Fruit fly (Drosophila melanogaster) whole organism, adult: ENCODE data around the gene rt.

Experiments
- CG11617 ChIP-seq: fragments of 200-800 bp; sonication (Bioruptor generic); optimal IDR thresholded peaks from 2 replicates; lab custom pipeline; 2017; ENCODE audit warnings: mild to moderate bottlenecking, missing biosample characterization, missing genetic modification reagents, missing genetic modification characterization
- CG12768 ChIP-seq: fragments of 200-800 bp; sonication (Bioruptor generic); optimal IDR thresholded peaks from 2 replicates; lab custom pipeline; 2017; ENCODE audit warnings: missing biosample characterization, missing genetic modification characterization, mild to moderate bottlenecking, moderate library complexity, missing genetic modification reagents
- CG14711 ChIP-seq: fragments of 200-800 bp; sonication (Bioruptor generic); optimal IDR thresholded peaks from 2 replicates; lab custom pipeline; 2018; ENCODE audit warnings: missing biosample characterization, mild to moderate bottlenecking, missing genetic modification characterization, moderate library complexity
- CG1620 ChIP-seq: fragments of 200-800 bp; sonication (Bioruptor generic); optimal IDR thresholded peaks from 2 replicates; lab custom pipeline; 2016; ENCODE audit warnings: missing biosample characterization, missing genetic modification characterization
- CG33017 ChIP-seq: fragments of 200-800 bp; sonication (Bioruptor generic); optimal IDR thresholded peaks from 2 replicates; lab custom pipeline; 2018; ENCODE audit warnings: missing biosample characterization, mild to moderate bottlenecking, missing genetic modification characterization, moderate library complexity
- CG5204 ChIP-seq: fragments of 200-800 bp; sonication (Bioruptor generic); optimal IDR thresholded peaks from 2 replicates; lab custom pipeline; 2016; ENCODE audit warnings: missing biosample characterization, missing genetic modification characterization
- CG7045 ChIP-seq: fragments of 200-800 bp; sonication (Bioruptor generic); optimal IDR thresholded peaks from 2 replicates; lab custom pipeline; 2017; ENCODE audit warnings: missing biosample characterization, mild to moderate bottlenecking, missing genetic modification characterization
- CG7101 ChIP-seq: fragments of 200-800 bp; sonication (Bioruptor generic); optimal IDR thresholded peaks from 2 replicates; lab custom pipeline; 2018; ENCODE audit warnings: missing biosample characterization, mild to moderate bottlenecking, missing genetic modification characterization, moderate library complexity
- Clk ChIP-seq: fragments of 200-800 bp; sonication (Bioruptor generic); optimal IDR thresholded peaks from 2 replicates; lab custom pipeline; 2017; ENCODE audit warnings: missing biosample characterization, missing genetic modification characterization
- Crg-1 ChIP-seq: fragments of 200-800 bp; sonication (Bioruptor generic); optimal IDR thresholded peaks from 2 replicates; lab custom pipeline; 2016; ENCODE audit warnings: missing biosample characterization, missing genetic modification characterization
- Hr96 ChIP-seq: fragments of 200-800 bp; sonication (Bioruptor generic); optimal IDR thresholded peaks from 2 replicates; lab custom pipeline; 2016; ENCODE audit warnings: missing biosample characterization, missing genetic modification characterization
- Mnt ChIP-seq: fragments of 200-800 bp; sonication (Bioruptor generic); optimal IDR thresholded peaks from 2 replicates; lab custom pipeline; 2016; ENCODE audit warnings: missing biosample characterization, mild to moderate bottlenecking, missing genetic modification characterization
- bab1 ChIP-seq: fragments of 200-800 bp; sonication (Bioruptor generic); optimal IDR thresholded peaks from 3 replicates; lab custom pipeline; 2019; ENCODE audit warnings: missing biosample characterization, mild to moderate bottlenecking, missing genetic modification characterization, moderate library complexity
- cic ChIP-seq: fragments of 200-800 bp; sonication (Bioruptor generic); optimal IDR thresholded peaks from 2 replicates; lab custom pipeline; 2017; ENCODE audit warnings: missing biosample characterization, mild to moderate bottlenecking, missing genetic modification characterization, moderate library complexity
- cnc ChIP-seq, 2 experiments: fragments of >200 bp; optimal IDR thresholded peaks; 2 replicates each; lab custom pipeline; 2017
- kay ChIP-seq: fragments of 200-800 bp; sonication (Bioruptor generic); peaks from one replicate; lab custom pipeline; 2016; ENCODE audit warnings: missing biosample characterization, missing genetic modification characterization, borderline replicate concordance
- ovo ChIP-seq: fragments of 200-800 bp; sonication (Bioruptor generic); optimal IDR thresholded peaks from 2 replicates; lab custom pipeline; 2016; ENCODE audit warnings: missing biosample characterization, missing genetic modification characterization
- pad ChIP-seq: fragments of 200-800 bp; sonication (Bioruptor generic); optimal IDR thresholded peaks from 3 replicates; lab custom pipeline; 2017; ENCODE audit warnings: missing biosample characterization, missing genetic modification characterization, mild to moderate bottlenecking, moderate library complexity, missing genetic modification reagents
- tj ChIP-seq: fragments of 200-800 bp; sonication (Bioruptor generic); optimal IDR thresholded peaks from 3 replicates; lab custom pipeline; 2017; ENCODE audit warnings: missing biosample characterization, mild to moderate bottlenecking, missing genetic modification characterization, moderate library complexity
- toe ChIP-seq: fragments of 200-800 bp; sonication (Bioruptor generic); optimal IDR thresholded peaks from 2 replicates; lab custom pipeline; 2016; ENCODE audit warnings: missing biosample characterization, missing genetic modification characterization

Gene rt

DNA sequence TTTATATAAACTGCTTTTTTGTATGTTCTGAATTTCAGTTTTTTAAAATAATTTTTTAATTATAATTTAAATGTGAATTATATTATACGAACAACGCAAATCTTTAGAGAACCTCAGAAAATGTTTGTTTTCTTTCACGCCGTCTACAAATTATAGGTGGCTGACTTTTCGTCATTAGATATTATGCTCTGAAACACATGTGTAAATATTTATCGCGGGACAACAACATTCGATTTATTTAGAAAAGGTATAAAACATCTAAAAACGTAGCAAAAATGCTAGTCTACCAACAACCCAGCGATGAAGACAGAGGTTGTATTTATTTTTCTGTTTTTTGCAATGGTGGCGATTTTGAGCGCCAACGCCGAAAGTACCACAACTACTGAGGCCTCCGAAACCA, 22.3 kb upstream of the rt start, which contains the start of gene CG42832:
Gene CG42832, plus strand, starts transcription at position 301 of the 400 bp plus-strand sequence.
- TF ChIP-seq CG1620 (GFP tag; lab: Kevin White, UChicago) (no peak), Mnt (GFP tag; lab: Kevin White, UChicago) (no peak), CG11617 (no peak), toe (GFP tag; lab: Kevin White, UChicago) (no peak), CG5204 (GFP tag; lab: Kevin White, UChicago) (no peak), bab1 (GFP tag; lab: Kevin White, UChicago) (no peak), CG14711 (tag; lab: Kevin White, UChicago) (no peak), CG7101 (tag; lab: Kevin White, UChicago) (no peak), cnc (optimal IDR thresholded peaks at IDR 0.05; lab: Kevin White, UChicago) (no peak), ovo (no peak), tj (GFP tag; lab: Kevin White, UChicago) (no peak), Crg-1 (GFP tag; lab: Kevin White, UChicago) (no peak), CG12768 (no peak)

DNA sequence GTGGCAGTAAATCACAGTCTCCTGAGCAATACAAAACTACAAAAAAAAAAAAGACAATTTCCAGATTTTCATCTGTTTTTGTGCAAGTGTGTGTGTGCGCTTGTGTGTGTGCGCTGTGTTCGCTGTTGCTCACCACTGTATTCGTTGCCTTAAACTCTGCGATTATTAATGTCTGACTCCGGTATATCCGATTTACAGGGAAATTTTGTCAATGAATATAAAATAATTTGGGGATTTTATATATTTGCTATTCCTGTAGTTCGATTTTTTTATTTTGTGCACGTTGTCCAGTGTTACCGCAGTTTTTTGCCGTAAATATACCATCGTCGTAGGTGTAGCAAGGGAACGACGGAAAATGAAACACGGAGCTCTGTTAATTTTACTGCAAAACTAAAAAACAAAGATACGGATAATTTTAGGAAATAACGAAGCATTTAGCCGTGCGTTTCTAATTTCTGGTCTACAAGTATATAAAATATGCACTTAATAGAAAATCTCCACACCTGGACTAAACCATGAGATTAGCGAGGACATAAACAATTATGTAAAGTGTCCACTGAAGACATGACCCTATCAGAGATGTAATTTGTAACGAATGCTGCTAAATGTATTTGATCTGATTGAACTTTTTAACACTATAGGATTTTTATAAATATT, 21.7 kb upstream of the rt start, which contains the start of gene Duba:
Gene Duba, minus strand, starts transcription at position 313 of the 657 bp plus-strand sequence.
- TF ChIP-seq Mnt (GFP tag; lab: Kevin White, UChicago) = peak; percentile 44
- no peak for TF ChIP-seq bab1 (GFP tag; lab: Kevin White, UChicago)
- TF ChIP-seq CG11617 = no peak
- TF ChIP-seq CG12768 = no peak
- peak; percentile 23 for TF ChIP-seq CG5204 (GFP tag; lab: Kevin White, UChicago)
- TF ChIP-seq ovo = no peak

DNA sequence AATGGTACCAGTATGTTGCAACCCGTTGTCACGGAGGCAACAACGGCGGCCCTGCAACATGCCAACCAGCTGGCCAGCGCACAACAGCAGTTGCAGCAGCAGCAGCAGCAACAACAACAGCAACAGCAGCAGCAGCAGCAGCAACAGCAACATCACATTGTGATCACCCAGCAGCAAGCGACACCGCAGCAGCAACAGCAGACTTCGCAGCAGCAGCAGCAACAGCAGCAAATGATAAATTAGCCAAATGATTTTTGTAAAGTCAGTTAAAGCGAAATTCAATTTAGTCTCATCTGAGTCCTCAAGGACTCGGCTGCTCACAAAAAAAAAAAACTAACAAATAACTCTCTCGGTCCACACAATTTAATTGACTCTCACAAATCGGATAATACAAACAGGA, 16.7 kb upstream of the rt start:
- TF ChIP-seq pad (GFP tag; lab: Kevin White, UChicago) (no peak), Crg-1 (GFP tag; lab: Kevin White, UChicago) (no peak), cnc (optimal IDR thresholded peaks at IDR 0.05; lab: Kevin White, UChicago) (no peak), CG5204 (GFP tag; lab: Kevin White, UChicago) (no peak), ovo (no peak), kay (GFP tag; lab: Kevin White, UChicago) (no peak), tj (GFP tag; lab: Kevin White, UChicago) (no peak), CG33017 (tag; lab: Kevin White, UChicago) (no peak), CG11617 (no peak), cic (GFP tag; lab: Kevin White, UChicago) (no peak)

DNA sequence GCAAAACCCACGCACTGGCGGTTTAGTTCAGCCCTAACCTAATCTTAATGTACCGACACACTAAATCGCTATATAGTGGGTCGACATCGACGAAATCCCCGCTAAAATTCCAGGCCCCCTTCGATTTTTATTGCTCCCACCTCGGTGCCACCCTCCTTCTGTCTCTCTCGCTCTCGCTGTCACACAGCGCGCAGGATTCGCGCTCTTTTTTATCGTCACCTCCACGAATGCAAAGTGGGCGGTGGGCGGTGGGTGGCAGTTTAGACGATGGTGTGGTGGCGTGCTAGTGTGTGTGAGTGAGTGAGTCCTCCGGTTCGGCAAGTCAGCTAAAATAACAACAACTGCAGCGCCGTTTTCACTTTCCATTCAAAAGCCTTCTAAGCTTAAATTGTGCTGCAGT, 14.5 kb upstream of the rt start:
- no peak for TF ChIP-seq tj (GFP tag; lab: Kevin White, UChicago)
- TF ChIP-seq bab1 (GFP tag; lab: Kevin White, UChicago) = no peak
- no peak for TF ChIP-seq cnc (optimal IDR thresholded peaks at IDR 0.05; lab: Kevin White, UChicago)
- no peak for TF ChIP-seq CG1620 (GFP tag; lab: Kevin White, UChicago)
- TF ChIP-seq cic (GFP tag; lab: Kevin White, UChicago) = no peak
- TF ChIP-seq toe (GFP tag; lab: Kevin White, UChicago) = no peak
- no peak for TF ChIP-seq Mnt (GFP tag; lab: Kevin White, UChicago)
- no peak for TF ChIP-seq Hr96 (GFP tag; lab: Kevin White, UChicago)

DNA sequence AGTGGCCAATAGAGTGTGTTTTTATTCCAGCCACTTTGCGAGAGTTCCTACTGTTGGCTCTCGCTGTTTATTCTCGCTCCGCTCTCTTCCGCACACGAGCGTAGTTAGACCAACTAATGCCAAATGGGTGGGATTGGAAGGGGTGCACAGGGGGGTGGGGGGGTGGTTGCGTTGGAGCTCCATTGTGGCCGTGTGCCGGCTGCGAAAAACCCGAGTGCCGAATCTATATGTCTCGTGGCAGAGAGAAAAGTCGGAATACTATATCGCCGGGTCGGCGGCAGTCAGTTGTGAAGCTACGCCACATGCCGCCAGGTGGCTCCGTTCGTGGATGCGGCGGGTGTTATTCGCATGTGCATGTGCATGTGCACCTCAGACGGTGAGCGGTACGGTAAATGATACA, 13.6 kb upstream of the rt start:
- TF ChIP-seq Mnt (GFP tag; lab: Kevin White, UChicago) (peak; percentile 6), CG7045 (GFP tag; lab: Kevin White, UChicago) (no peak), CG7101 (tag; lab: Kevin White, UChicago) (no peak), toe (GFP tag; lab: Kevin White, UChicago) (no peak)

DNA sequence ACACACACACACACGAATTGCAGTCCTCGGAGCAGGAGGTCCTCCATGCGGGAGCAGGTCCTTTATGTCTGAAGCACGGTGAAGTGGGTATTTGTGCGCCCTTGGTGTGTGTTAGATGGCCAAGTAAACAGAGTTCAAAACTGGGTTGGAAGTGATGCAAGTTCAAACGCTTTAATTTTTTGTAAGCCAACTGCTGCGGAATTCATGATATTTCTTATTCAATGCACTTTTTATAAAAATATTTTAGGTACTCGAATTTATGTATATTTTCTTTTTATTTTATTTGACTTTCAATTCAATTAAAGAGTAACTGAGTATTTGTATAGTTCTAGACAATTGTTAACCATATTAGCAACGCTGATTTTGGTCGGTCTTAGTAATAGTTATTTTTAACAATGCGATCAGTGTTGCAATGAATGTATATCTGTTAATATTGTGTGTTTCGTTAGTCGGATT, 12.4 kb upstream of the rt start, which contains the start of the genes CG14137 and CG46394:
Gene CG14137, minus strand, starts transcription at position 101 of the 456 bp plus-strand sequence.
Gene CG46394, plus strand, starts transcription at position 406 of the 456 bp plus-strand sequence.
- TF ChIP-seq CG14711 (tag; lab: Kevin White, UChicago) (no peak), CG11617 (no peak), CG33017 (tag; lab: Kevin White, UChicago) (no peak), CG5204 (GFP tag; lab: Kevin White, UChicago) (no peak), pad (GFP tag; lab: Kevin White, UChicago) (no peak), tj (GFP tag; lab: Kevin White, UChicago) (no peak), Hr96 (GFP tag; lab: Kevin White, UChicago) (no peak), Mnt (GFP tag; lab: Kevin White, UChicago) (no peak), CG7045 (GFP tag; lab: Kevin White, UChicago) (no peak), CG7101 (tag; lab: Kevin White, UChicago) (no peak), toe (GFP tag; lab: Kevin White, UChicago) (no peak), Clk (GFP tag; lab: Kevin White, UChicago) (no peak), cic (GFP tag; lab: Kevin White, UChicago) (no peak), CG12768 (no peak), Crg-1 (GFP tag; lab: Kevin White, UChicago) (no peak), kay (GFP tag; lab: Kevin White, UChicago) (no peak), CG1620 (GFP tag; lab: Kevin White, UChicago) (no peak)
